Fruit fly (Drosophila melanogaster) whole organism, wandering third instar larva: Measurements from ENCODE around the gene Ir67a.
A peak's percentile ranks its signal among the peaks of the same experiment; 100 is the strongest.

Experiments
- CrebA ChIP-seq: fragments of 200-800 bp; sonication (Bioruptor generic); optimal IDR thresholded peaks from 2 replicates; lab custom pipeline; 2016; ENCODE audit warnings: missing biosample characterization, mild to moderate bottlenecking, missing genetic modification characterization, borderline replicate concordance
- Hr83 ChIP-seq: fragments of 200-300 bp; sonication (Bioruptor generic); optimal IDR thresholded peaks from 2 replicates; lab custom pipeline; 2016; ENCODE audit warnings: missing biosample characterization, mild to moderate bottlenecking, missing genetic modification characterization, moderate library complexity; ENCODE audit not compliant: poor library complexity, severe bottlenecking
- N ChIP-seq: fragments of >200 bp; optimal IDR thresholded peaks from 2 replicates; lab custom pipeline; 2018; ENCODE audit warnings: missing biosample characterization, missing external identifiers, missing genetic modification characterization
- Rel ChIP-seq, 2 experiments: fragments of 200-800 bp; sonication (Bioruptor generic) in 1 of 2; optimal IDR thresholded peaks; 2 replicates in 1 of 2; 3 replicates in 1 of 2; lab custom pipeline; 2016 to 2019; ENCODE audit warnings: mild to moderate bottlenecking in 2 of 2, missing biosample characterization in 2 of 2, missing genetic modification characterization in 2 of 2, moderate library complexity in 1 of 2
- Vsx2 ChIP-seq: fragments of 200-300, 225-300 bp; sonication (Bioruptor generic); optimal IDR thresholded peaks from 2 replicates; lab custom pipeline; 2018; ENCODE audit warnings: missing biosample characterization, missing genetic modification characterization; ENCODE audit not compliant: partially characterized antibody
- fru ChIP-seq: fragments of 200-800 bp; sonication (Bioruptor generic); optimal IDR thresholded peaks from 3 replicates; lab custom pipeline; 2016; ENCODE audit warnings: missing biosample characterization, mild to moderate bottlenecking, missing genetic modification characterization
- jim ChIP-seq: fragments of 175-275, 200-325 bp; sonication (Bioruptor generic); optimal IDR thresholded peaks from 2 replicates; lab custom pipeline; 2016; ENCODE audit warnings: missing biosample characterization, mild to moderate bottlenecking, missing genetic modification characterization
- sv ChIP-seq: fragments of 200-800 bp; sonication (Bioruptor generic); optimal IDR thresholded peaks from 3 replicates; lab custom pipeline; 2016; ENCODE audit warnings: missing biosample characterization, missing genetic modification characterization
- woc ChIP-seq: sonication (Bioruptor generic); optimal IDR thresholded peaks from 2 replicates; lab custom pipeline; 2016; ENCODE audit warnings: missing biosample characterization, mild to moderate bottlenecking, missing genetic modification characterization

Gene Ir67a

DNA sequence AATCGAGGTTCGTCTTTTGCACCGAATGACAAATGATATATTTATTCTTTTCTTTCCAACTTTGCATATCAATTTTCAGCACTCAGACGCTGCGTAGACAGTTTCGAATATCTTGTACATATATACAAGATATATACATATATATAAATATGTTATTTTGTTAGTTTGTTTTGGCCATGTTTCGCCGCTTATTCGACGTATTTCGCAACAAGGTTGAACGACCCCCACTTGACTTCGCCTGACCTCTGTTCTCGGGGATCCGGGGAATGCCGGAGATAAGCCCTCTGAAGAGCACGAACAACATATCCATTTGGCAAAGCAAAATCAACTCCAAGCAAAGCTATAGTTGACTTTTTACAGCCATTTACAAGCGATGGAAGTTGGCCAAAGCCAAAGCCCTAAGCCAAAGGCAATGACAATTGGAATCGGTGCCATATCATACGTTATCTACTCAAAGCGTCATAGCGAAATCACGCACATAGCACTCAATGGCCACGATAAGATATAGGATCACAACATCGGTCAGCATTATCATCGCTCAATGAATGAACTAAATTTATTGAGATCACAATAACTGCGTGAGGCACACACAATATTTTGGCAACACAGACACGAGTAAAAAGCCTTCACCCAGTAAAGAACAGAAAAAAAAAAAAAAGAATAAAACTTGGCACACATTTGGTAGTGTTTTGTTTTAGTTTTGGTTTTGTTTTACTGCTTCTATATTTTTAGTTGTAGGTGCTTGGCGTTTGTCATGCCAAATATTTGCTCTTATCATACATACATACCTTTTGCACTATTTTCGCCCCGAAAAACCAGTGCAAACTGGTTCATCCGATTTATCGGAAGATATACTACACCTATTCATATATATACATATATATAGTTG, 43.6 kb downstream of the Ir67a start:
- no peak for TF ChIP-seq CrebA (GFP tag; lab: Kevin White, UChicago)
- TF ChIP-seq N (GFP tag; lab: Kevin White, UChicago): no peak
- TF ChIP-seq Rel (GFP tag; optimal IDR thresholded peaks at IDR 0.05; lab: Kevin White, UChicago): no peak
- TF ChIP-seq Rel (tag; optimal IDR thresholded peaks at IDR 0.05; lab: Kevin White, UChicago): peak; percentile 80
- no peak for TF ChIP-seq Vsx2 (GFP tag; lab: Kevin White, UChicago)

DNA sequence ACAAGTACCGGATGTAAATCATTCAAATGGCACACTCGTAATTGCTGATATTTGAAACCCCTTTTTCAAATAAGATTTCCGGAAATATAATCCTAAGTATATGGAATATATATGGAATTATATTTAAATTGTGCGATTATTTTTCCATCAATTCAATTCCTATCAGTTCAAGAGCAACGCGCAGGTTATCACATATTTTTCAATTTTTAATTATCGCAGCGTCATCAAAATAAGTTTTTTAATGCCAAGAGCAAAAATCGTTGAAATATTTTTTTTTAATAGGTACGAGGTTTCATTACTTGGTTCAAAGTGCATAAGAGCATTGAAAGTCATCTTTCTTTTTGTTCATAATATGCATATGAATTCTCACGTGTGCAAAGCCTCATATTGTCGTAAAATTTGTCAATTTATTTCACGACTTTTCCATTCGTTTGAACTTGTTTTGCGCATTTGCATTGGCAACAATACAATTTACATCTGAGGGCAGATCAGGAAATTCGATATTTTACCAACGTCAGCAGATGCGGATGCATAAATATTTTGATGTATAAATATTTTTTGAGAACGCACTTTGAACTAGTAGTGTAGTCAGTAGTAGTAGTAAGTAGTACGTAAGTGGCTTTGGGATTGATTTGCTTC, 45.7 kb downstream of the Ir67a start:
- TF ChIP-seq woc (GFP tag; lab: Kevin White, UChicago) (no peak), fru (GFP tag; lab: Kevin White, UChicago) (no peak), jim (GFP tag; lab: Kevin White, UChicago) (no peak)

DNA sequence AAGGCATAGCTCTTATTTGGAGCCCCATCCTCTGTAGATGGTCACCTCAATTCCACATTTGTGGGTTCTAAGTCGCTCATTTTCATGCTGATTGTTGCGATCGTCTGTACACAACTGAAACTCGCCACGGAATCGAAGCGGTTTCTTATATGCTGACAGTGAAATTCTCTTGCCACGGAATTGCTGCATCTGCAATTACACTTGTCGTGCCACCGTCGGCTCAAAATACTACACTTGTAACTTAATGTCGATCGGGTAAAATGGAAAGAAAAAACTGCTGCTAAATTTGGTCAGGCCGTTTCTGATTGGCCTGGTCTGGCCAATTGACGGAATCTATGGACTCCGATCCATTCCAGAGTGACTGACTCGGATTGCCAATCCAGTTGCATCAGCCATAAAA, 46.5 kb downstream of the Ir67a start:
- TF ChIP-seq Hr83 (GFP tag; lab: Kevin White, UChicago) (no peak), sv (GFP tag; lab: Kevin White, UChicago) (no peak)
